Fruit fly (Drosophila melanogaster) whole organism: ENCODE measurements around the gene CG32473.

Source experiments
- CG8478 ChIP-seq: fragments of >200 bp; optimal IDR thresholded peaks from 2 replicates; lab custom pipeline; 2018; ENCODE audit warnings: inconsistent platforms
- Dll ChIP-seq: fragments of >200 bp; optimal IDR thresholded peaks from 2 replicates; lab custom pipeline; 2017
- pan ChIP-seq: fragments of >200 bp; optimal IDR thresholded peaks from 2 replicates; lab custom pipeline; 2017
- psq ChIP-seq: fragments of >200 bp; optimal IDR thresholded peaks from 2 replicates; lab custom pipeline; 2017
- usp ChIP-seq: fragments of >200 bp; optimal IDR thresholded peaks from 2 replicates; lab custom pipeline; 2017; ENCODE audit warnings: missing biosample characterization, missing genetic modification characterization, mixed read lengths

dm6 chr3R:13275473-13275872, 27.0 kb upstream of the CG32473 start:
- TF ChIP-seq Dll (lab: Kevin White, UChicago) (no peak), pan (lab: Kevin White, UChicago) (no peak), usp (GFP tag; lab: Kevin White, UChicago) (no peak), psq (lab: Kevin White, UChicago) (no peak), CG8478 (lab: Kevin White, UChicago) (no peak)
